Fruit fly (Drosophila melanogaster) S2 (cell line): Measurements from ENCODE around the gene CG9933.

Experiments used
- CG8478 ChIP-seq: fragments of >200 bp; optimal IDR thresholded peaks from 2 replicates; lab custom pipeline; 2018
- CTCF ChIP-seq, 2 experiments: fragments of >200 bp; optimal IDR thresholded peaks; 2 replicates each; lab custom pipeline; 2018

Gene CG9933

dm6 chr2L:13005304-13005703 lies 15.8 kb downstream of the CG9933 start:
- TF ChIP-seq CTCF (optimal IDR thresholded peaks at IDR 0.05; lab: Kevin White, UChicago) (no peak), CG8478 (lab: Kevin White, UChicago) (no peak)

dm6 chr2L:13004059-13004870 lies 16.8 kb downstream of the CG9933 start, which contains the start of the genes Vha68-1 and mTor:
TSS of gene Vha68-1 (minus strand) at chr2L:13004107.
TSS of gene mTor (plus strand) at chr2L:13004480.
- no peak for TF ChIP-seq CG8478 (lab: Kevin White, UChicago)
- no peak for TF ChIP-seq CTCF (optimal IDR thresholded peaks at IDR 0.05; lab: Kevin White, UChicago)

- peak; percentile 83 to 85 for TF ChIP-seq CTCF (optimal IDR thresholded peaks at IDR 0.05; lab: Kevin White, UChicago)
- TF ChIP-seq CG8478 (lab: Kevin White, UChicago): no peak
Measured at dm6 chr2L:13003659-13004058, 17.5 kb downstream of the CG9933 start.

- no peak for TF ChIP-seq CTCF (optimal IDR thresholded peaks at IDR 0.05; lab: Kevin White, UChicago)
- no peak for TF ChIP-seq CG8478 (lab: Kevin White, UChicago)
Measured at dm6 chr2L:13000393-13001001, 20.6 kb downstream of the CG9933 start, which contains the start of gene Yip1d1. TSS of gene Yip1d1 (minus strand) at chr2L:13000635.

- TF ChIP-seq CG8478 (lab: Kevin White, UChicago) (no peak), CTCF (optimal IDR thresholded peaks at IDR 0.05; lab: Kevin White, UChicago) (no peak)
Measured at dm6 chr2L:12985043-12985442, 36.1 kb downstream of the CG9933 start.

dm6 chr2L:12982107-12982506 lies 39.0 kb downstream of the CG9933 start:
- TF ChIP-seq CTCF (optimal IDR thresholded peaks at IDR 0.05; lab: Kevin White, UChicago) (no peak), CG8478 (lab: Kevin White, UChicago) (no peak)

dm6 chr2L:12978486-12978885 lies 42.6 kb downstream of the CG9933 start, which contains the start of gene Vha68-3:
TSS of gene Vha68-3 (plus strand) at chr2L:12978786.
- TF ChIP-seq CG8478 (lab: Kevin White, UChicago) (no peak), CTCF (optimal IDR thresholded peaks at IDR 0.05; lab: Kevin White, UChicago) (no peak)

- TF ChIP-seq CG8478 (lab: Kevin White, UChicago) (no peak), CTCF (optimal IDR thresholded peaks at IDR 0.05; lab: Kevin White, UChicago) (no peak)
Measured at dm6 chr2L:12975367-12975655, 45.8 kb downstream of the CG9933 start.

- no peak for TF ChIP-seq CG8478 (lab: Kevin White, UChicago)
- no peak for TF ChIP-seq CTCF (optimal IDR thresholded peaks at IDR 0.05; lab: Kevin White, UChicago)
Measured at dm6 chr2L:12974562-12975366, 46.3 kb downstream of the CG9933 start.

dm6 chr2L:12974045-12974539 lies 47.0 kb downstream of the CG9933 start, which contains the start of gene Vha68-2:
TSS of gene Vha68-2 (plus strand) at chr2L:12974322.
- no peak for TF ChIP-seq CG8478 (lab: Kevin White, UChicago)
- no peak for TF ChIP-seq CTCF (optimal IDR thresholded peaks at IDR 0.05; lab: Kevin White, UChicago)
